Worm (Caenorhabditis elegans) whole organism, L4/young adult: Measurements from ENCODE around the gene str-247.

Experiments
- W03F9.2 ChIP-seq: fragments of 150-350 bp; optimal IDR thresholded peaks from 2 replicates; lab custom pipeline; 2014; ENCODE audit warnings: missing biosample characterization, missing genetic modification characterization
- dao-5 ChIP-seq: sonication (generic microtip); optimal IDR thresholded peaks from 2 replicates; lab custom pipeline; 2016; ENCODE audit warnings: missing genotype, missing genetic modification characterization, moderate library complexity, missing compliant biosample characterization
- him-1 ChIP-seq: sonication (generic microtip); optimal IDR thresholded peaks from 2 replicates; lab custom pipeline; 2016; ENCODE audit warnings: missing genotype, missing genetic modification reagents, missing genetic modification characterization, missing compliant biosample characterization

- TF ChIP-seq him-1 (tag; lab: Kevin White, UChicago): no peak
- no peak for TF ChIP-seq W03F9.2
- TF ChIP-seq dao-5 (tag; lab: Kevin White, UChicago): no peak
Observed at ce11 chrV:3931326-3931725, 22.5 kb upstream of the str-247 start, which contains the start of gene srx-63.
